Worm (Caenorhabditis elegans) whole organism, midembryonic: ENCODE data around the gene ntc-1.

Experiments used
- T22C8.4 ChIP-seq: fragments of 200-800 bp; sonication (Bioruptor generic); IDR thresholded peaks from 2 replicates; pipeline ENCODE4 v1.3.6; 2022; ENCODE audit warnings: missing genetic modification characterization, missing compliant biosample characterization
- cog-1 ChIP-seq: sonication (generic microtip); optimal IDR thresholded peaks from 2 replicates; lab custom pipeline; 2016; ENCODE audit warnings: missing genetic modification characterization, missing compliant biosample characterization
- flt-1 ChIP-seq: fragments of 200-800 bp; sonication (Bioruptor generic); IDR thresholded peaks from 2 replicates; pipeline ENCODE4 v1.3.6; 2022; ENCODE audit warnings: missing genetic modification characterization, missing compliant biosample characterization
- klf-2 ChIP-seq: fragments of 200-800 bp; sonication (Bioruptor generic); conservative IDR thresholded peaks from 2 replicates; pipeline ENCODE4 v1.3.6; 2022; ENCODE audit warnings: missing genetic modification reagents, missing genetic modification characterization, missing compliant biosample characterization
- med-1 ChIP-seq: sonication (generic microtip); optimal IDR thresholded peaks from 2 replicates; lab custom pipeline; 2017; ENCODE audit warnings: missing genetic modification characterization, mild to moderate bottlenecking, missing compliant biosample characterization, antibody characterized with exemption, missing genetic modification reagents; ENCODE audit not compliant: insufficient read depth
- ref-1 ChIP-seq: fragments of 200-800 bp; sonication (Bioruptor generic); conservative IDR thresholded peaks from 2 replicates; pipeline ENCODE4 v1.3.6; 2022; ENCODE audit warnings: missing genetic modification reagents, missing genetic modification characterization, missing compliant biosample characterization
- ztf-23 ChIP-seq: fragments of 200-800 bp; sonication (Bioruptor generic); IDR thresholded peaks from 2 replicates; pipeline ENCODE4 v1.3.6; 2022; ENCODE audit warnings: missing genetic modification reagents, missing genetic modification characterization, missing compliant biosample characterization
- ztf-29 ChIP-seq: fragments of 200-800 bp; sonication (Bioruptor generic); IDR thresholded peaks from 2 replicates; pipeline ENCODE4 v1.3.6; 2022; ENCODE audit warnings: missing genetic modification reagents, missing genetic modification characterization, missing compliant biosample characterization

ce11 chrX:4885651-4886050 lies 19.8 kb downstream of the ntc-1 start, which contains the start of gene arrd-23:
- TF ChIP-seq ref-1 (GFP tag; lab: Robert Waterston, UW) (no peak), flt-1 (GFP tag; lab: Robert Waterston, UW) (no peak), ztf-29 (GFP tag; lab: Robert Waterston, UW) (no peak), med-1 (GFP tag; lab: Kevin White, UChicago) (no peak), klf-2 (GFP tag; lab: Robert Waterston, UW) (no peak), cog-1 (tag; lab: Kevin White, UChicago) (no peak), T22C8.4 (GFP tag; lab: Robert Waterston, UW) (no peak), ztf-23 (GFP tag; lab: Robert Waterston, UW) (no peak)
